Fruit fly (Drosophila melanogaster): ENCODE data around the gene Ssl1.
A peak's percentile ranks its signal among the peaks of the same experiment; 100 is the strongest.

The Ssl1 gene

dm6 chr3L:22863367-22864078, 15.4 kb upstream of the Ssl1 start, which contains the start of gene CG33169 (continued):
- no peak for TF ChIP-seq Doc3 (GFP tag; IDR thresholded peaks at IDR 0.05; ENCODE audit: partially characterized antibody)
- peak; percentile 91 for TF ChIP-seq jumu (GFP tag; optimal IDR thresholded peaks at IDR 0.05)
- peak; percentile 75 for TF ChIP-seq trem (tag; optimal IDR thresholded peaks at IDR 0.05)
- peak; percentile 86 for TF ChIP-seq CG18599 (GFP tag; optimal IDR thresholded peaks at IDR 0.05)
- TF ChIP-seq CG7963 (GFP tag; IDR thresholded peaks at IDR 0.05; ENCODE audit: partially characterized antibody) = 0 out of 3 replicates have a peak, but pooled peaks have one; percentile 24
- peak; percentile 79 for TF ChIP-seq Fer3 (tag; optimal IDR thresholded peaks at IDR 0.05)
- peak; percentile 84 for TF ChIP-seq ranshi (GFP tag; IDR thresholded peaks at IDR 0.05)
- peak; percentile 95 for TF ChIP-seq CG34422 (GFP tag; IDR thresholded peaks at IDR 0.05)
- TF ChIP-seq CrebB (tag; optimal IDR thresholded peaks at IDR 0.05) = peak; percentile 82
- peak; percentile 41 for TF ChIP-seq dmrt11E (tag; optimal IDR thresholded peaks at IDR 0.05)
- peak; percentile 94 for TF ChIP-seq Lhr (GFP tag; optimal IDR thresholded peaks at IDR 0.05)
- TF ChIP-seq amos (GFP tag; IDR thresholded peaks at IDR 0.05; ENCODE audit: partially characterized antibody) = peak; percentile 76
- TF ChIP-seq unc-4 (GFP tag; IDR thresholded peaks at IDR 0.05; ENCODE audit: partially characterized antibody) = peak; percentile 57
- peak; percentile 86 for TF ChIP-seq Gug (GFP tag; IDR thresholded peaks at IDR 0.05)
- peak; percentile 40 for TF ChIP-seq CG1529 (GFP tag; optimal IDR thresholded peaks at IDR 0.05)
- peak; percentile 69 for TF ChIP-seq CG3281 (GFP tag; optimal IDR thresholded peaks at IDR 0.05)
- peak; percentile 76 for TF ChIP-seq chm (GFP tag; IDR thresholded peaks at IDR 0.05)
- peak; percentile 56 for TF ChIP-seq CG30020 (tag; optimal IDR thresholded peaks at IDR 0.05)
- TF ChIP-seq zen2 (GFP tag; IDR thresholded peaks at IDR 0.05; ENCODE audit: partially characterized antibody) = peak; percentile 26; the same call in 1 of the 3 replicates
- peak in 1 of 3 experiments; percentile 17 for TF ChIP-seq lola (GFP tag; optimal IDR thresholded peaks at IDR 0.05)
- TF ChIP-seq grau (tag; optimal IDR thresholded peaks at IDR 0.05) = peak; percentile 70
- TF ChIP-seq lmd (GFP tag; IDR thresholded peaks at IDR 0.05) = peak; percentile 79
- peak; percentile 86 for TF ChIP-seq her (GFP tag; optimal IDR thresholded peaks at IDR 0.05)
- TF ChIP-seq Drgx (GFP tag; IDR thresholded peaks at IDR 0.05) = peak; percentile 41; the same call in 1 of the 2 replicates
- peak; percentile 96 for TF ChIP-seq stwl (tag; optimal IDR thresholded peaks at IDR 0.05)
- TF ChIP-seq Sin3A (optimal IDR thresholded peaks at IDR 0.05) = peak; percentile 53
- TF ChIP-seq sisA (GFP tag; IDR thresholded peaks at IDR 0.05) = peak; percentile 88
- TF ChIP-seq CG16815 (GFP tag; optimal IDR thresholded peaks at IDR 0.05) = peak; percentile 77
- TF ChIP-seq CG10543 (GFP tag; optimal IDR thresholded peaks at IDR 0.05) = peak; percentile 96
- TF ChIP-seq so (GFP tag; IDR thresholded peaks at IDR 0.05) = peak; percentile 71; the same call in 2 of the 3 replicates
- TF ChIP-seq CG11247 (GFP tag; IDR thresholded peaks at IDR 0.05) = peak; percentile 95
- TF ChIP-seq zfh2 (GFP tag; optimal IDR thresholded peaks at IDR 0.05) = peak; percentile 93
- no peak for TF ChIP-seq Kr (GFP tag; optimal IDR thresholded peaks at IDR 0.05)
- peak; percentile 91 for TF ChIP-seq fu2 (GFP tag; optimal IDR thresholded peaks at IDR 0.05)
- peak; percentile 71 for TF ChIP-seq Chrac-16 (GFP tag; optimal IDR thresholded peaks at IDR 0.05)
- TF ChIP-seq MTF-1 (GFP tag; optimal IDR thresholded peaks at IDR 0.05; ENCODE audit: borderline replicate concordance) = peak; percentile 76
- peak; percentile 81 for TF ChIP-seq cas (GFP tag; IDR thresholded peaks at IDR 0.05)
- peak; percentile 71 for TF ChIP-seq CG1233 (GFP tag; optimal IDR thresholded peaks at IDR 0.05)
- peak; percentile 83 for TF ChIP-seq dysf (GFP tag; IDR thresholded peaks at IDR 0.05)
- TF ChIP-seq Eip74EF (GFP tag; optimal IDR thresholded peaks at IDR 0.05) = no peak
- no peak for TF ChIP-seq CG2678 (tag; optimal IDR thresholded peaks at IDR 0.05)
- peak; percentile 67 for TF ChIP-seq Usf (GFP tag; optimal IDR thresholded peaks at IDR 0.05)
- peak; percentile 92 for TF ChIP-seq CG6175 (GFP tag; IDR thresholded peaks at IDR 0.05)
- peak; percentile 36 for TF ChIP-seq Six4 (GFP tag; optimal IDR thresholded peaks at IDR 0.05)
- TF ChIP-seq CG31388 (GFP tag; optimal IDR thresholded peaks at IDR 0.05) = peak; percentile 52
- TF ChIP-seq CG12769 (tag; optimal IDR thresholded peaks at IDR 0.05) = peak; percentile 93
- TF ChIP-seq CG17568 (GFP tag; optimal IDR thresholded peaks at IDR 0.05) = no peak
- TF ChIP-seq tgo (GFP tag; IDR thresholded peaks at IDR 0.05) = peak; percentile 82
